Worm (Caenorhabditis elegans): Measurements from ENCODE around the gene sre-13.

Gene sre-13

DNA sequence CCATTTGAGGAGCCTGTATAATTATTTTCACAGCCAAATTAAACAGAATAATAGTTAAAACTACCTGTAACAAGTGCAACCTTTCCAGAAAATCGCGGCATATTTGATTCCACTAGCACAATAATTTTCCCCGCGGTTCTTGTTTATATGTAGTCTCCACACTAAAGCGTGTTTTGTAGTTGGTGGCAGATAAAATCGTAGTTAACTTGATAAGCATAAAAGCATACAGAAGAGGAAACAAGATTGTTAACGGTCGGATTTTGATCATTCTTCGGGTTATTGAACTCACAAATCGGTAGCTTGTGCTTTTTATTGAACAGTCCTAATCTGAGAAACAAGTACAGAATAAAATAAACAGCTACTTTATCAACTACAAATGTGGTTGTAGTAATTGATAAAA is 49.2 kb downstream of the sre-13 start, which contains the start of gene C01G12.5:
Gene C01G12.5, minus strand, starts transcription at position 101 of the 400 bp plus-strand sequence.
- TF ChIP-seq ceh-63 (GFP tag; optimal IDR thresholded peaks at IDR 0.05) (no peak), irx-1 (tag; optimal IDR thresholded peaks at IDR 0.05) (no peak), skn-1 (tag; optimal IDR thresholded peaks at IDR 0.05) (no peak), mdl-1 (tag; optimal IDR thresholded peaks at IDR 0.05) (no peak), mef-2 (tag; optimal IDR thresholded peaks at IDR 0.05) (no peak), jun-1 (tag; optimal IDR thresholded peaks at IDR 0.05) (no peak), blmp-1 (tag; optimal IDR thresholded peaks at IDR 0.05) (no peak), elt-2 (tag; optimal IDR thresholded peaks at IDR 0.05) (no peak)

All from whole organism, L1 larva.